Worm (Caenorhabditis elegans): ENCODE data around the gene Y43F8C.3.

Y43F8C.3 gene

ce11 chrV:19643015-19643414, 20.6 kb upstream of the Y43F8C.3 start (continued):
- peak; percentile 96 for TF ChIP-seq sox-2 (GFP tag; IDR thresholded peaks at IDR 0.05)
- TF ChIP-seq sdc-2 (tag; optimal IDR thresholded peaks at IDR 0.05): peak; percentile 91
- peak; percentile 94 for TF ChIP-seq hlh-8 (tag; optimal IDR thresholded peaks at IDR 0.05)
- TF ChIP-seq fkh-10 (GFP tag; optimal IDR thresholded peaks at IDR 0.05): peak; percentile 82
- TF ChIP-seq pqm-1 (tag; optimal IDR thresholded peaks at IDR 0.05): peak; percentile 96
- peak; percentile 97 for TF ChIP-seq madf-2 (tag; optimal IDR thresholded peaks at IDR 0.05)
- TF ChIP-seq ceh-14 (tag; optimal IDR thresholded peaks at IDR 0.05): peak; percentile 97
- peak; percentile 99 for TF ChIP-seq pag-3 (tag; optimal IDR thresholded peaks at IDR 0.05; ENCODE audit: borderline replicate concordance)
- peak; percentile 96 for TF ChIP-seq npax-4 (tag; optimal IDR thresholded peaks at IDR 0.05)
- peak; percentile 96 for TF ChIP-seq ceh-48 (tag; optimal IDR thresholded peaks at IDR 0.05)
- TF ChIP-seq Y22D7AL.16 (tag; optimal IDR thresholded peaks at IDR 0.05): peak; percentile 96
- peak; percentile 91 for TF ChIP-seq C08G9.2 (tag; optimal IDR thresholded peaks at IDR 0.05)
- peak; percentile 99 for TF ChIP-seq tbx-2 (tag; optimal IDR thresholded peaks at IDR 0.05)
- TF ChIP-seq pax-1 (tag; optimal IDR thresholded peaks at IDR 0.05): no peak
- TF ChIP-seq dve-1 (tag; optimal IDR thresholded peaks at IDR 0.05): peak; percentile 97
- peak; percentile 94 for TF ChIP-seq K09A11.1 (tag; optimal IDR thresholded peaks at IDR 0.05; ENCODE audit: insufficient read depth)

DNA sequence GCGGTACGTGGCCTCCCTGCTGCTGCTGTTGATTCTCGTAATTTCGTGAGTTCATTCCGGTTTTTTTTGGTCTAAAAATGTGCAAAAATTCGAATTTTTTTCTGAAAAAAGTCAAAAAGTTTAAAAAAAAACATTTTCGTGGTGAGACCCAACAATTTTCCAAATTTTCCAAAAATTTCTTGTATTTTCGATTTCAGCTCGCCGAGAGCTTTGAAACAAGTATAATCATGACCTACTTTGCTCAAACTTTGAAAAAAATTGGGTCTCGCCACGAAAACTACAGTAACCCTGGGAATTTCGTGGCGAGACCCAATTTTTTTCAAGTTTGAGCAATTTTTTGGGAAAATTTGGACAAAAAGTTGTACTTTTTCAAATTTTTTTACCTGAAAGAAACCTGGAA, 18.4 kb upstream of the Y43F8C.3 start, which contains the start of gene Y43F8C.6:
Gene Y43F8C.6 (minus strand): TSS at position 101 of the 400 bp plus-strand sequence.
- TF ChIP-seq nfya-1 (tag; optimal IDR thresholded peaks at IDR 0.05): no peak
- no peak for TF ChIP-seq T23F11.4 (GFP tag; optimal IDR thresholded peaks at IDR 0.05)
- no peak for TF ChIP-seq tbx-7 (tag; optimal IDR thresholded peaks at IDR 0.05)
- no peak for TF ChIP-seq mec-3 (tag; optimal IDR thresholded peaks at IDR 0.05; ENCODE audit: borderline replicate concordance)
- no peak for TF ChIP-seq ceh-22 (tag; optimal IDR thresholded peaks at IDR 0.05)
- TF ChIP-seq sox-4 (tag; optimal IDR thresholded peaks at IDR 0.05): no peak
- TF ChIP-seq ceh-48 (tag; optimal IDR thresholded peaks at IDR 0.05): no peak

DNA sequence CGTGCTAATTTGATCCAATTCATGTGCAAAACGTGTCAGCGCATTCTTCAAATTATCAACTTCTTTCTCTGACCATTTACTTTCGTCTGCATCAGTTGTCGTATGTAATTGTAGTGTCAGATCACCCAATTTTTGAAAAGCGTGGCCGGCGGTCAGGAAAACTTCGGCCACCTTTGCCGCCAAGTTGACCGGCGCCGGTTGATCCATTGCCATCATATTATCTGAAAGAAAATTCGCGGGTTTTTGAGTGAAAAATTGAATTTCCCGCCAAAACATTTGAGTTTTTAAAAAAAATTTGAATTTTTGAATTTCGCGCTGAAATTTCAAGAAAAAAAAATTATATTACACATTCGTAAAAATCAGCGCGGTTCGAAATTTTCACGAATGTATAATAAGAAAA, 15.5 kb upstream of the Y43F8C.3 start:
- no peak for TF ChIP-seq fkh-6 (tag; optimal IDR thresholded peaks at IDR 0.05)
- no peak for TF ChIP-seq fax-1 (tag; optimal IDR thresholded peaks at IDR 0.05)
- TF ChIP-seq hlh-8 (tag; optimal IDR thresholded peaks at IDR 0.05): no peak
- no peak for TF ChIP-seq K09A11.1 (tag; optimal IDR thresholded peaks at IDR 0.05; ENCODE audit: insufficient read depth)
- TF ChIP-seq elt-4 (tag; optimal IDR thresholded peaks at IDR 0.05): no peak
- no peak for TF ChIP-seq ets-4 (tag; optimal IDR thresholded peaks at IDR 0.05)
- no peak for TF ChIP-seq Y22D7AL.16 (tag; optimal IDR thresholded peaks at IDR 0.05)
- no peak for TF ChIP-seq nfya-1 (tag; optimal IDR thresholded peaks at IDR 0.05)
- no peak for TF ChIP-seq madf-2 (tag; optimal IDR thresholded peaks at IDR 0.05)
- no peak for TF ChIP-seq pha-2 (tag; optimal IDR thresholded peaks at IDR 0.05)
- TF ChIP-seq pqm-1 (tag; optimal IDR thresholded peaks at IDR 0.05): no peak
- no peak for TF ChIP-seq ceh-18 (tag; optimal IDR thresholded peaks at IDR 0.05)
- no peak for TF ChIP-seq ama-1 (optimal IDR thresholded peaks at IDR 0.05)
- TF ChIP-seq hlh-6 (tag; optimal IDR thresholded peaks at IDR 0.05): no peak
- no peak for TF ChIP-seq nhr-11 (tag; optimal IDR thresholded peaks at IDR 0.05)
- no peak for TF ChIP-seq tbx-2 (tag; optimal IDR thresholded peaks at IDR 0.05)

ce11 chrV:19636194-19636584, 13.8 kb upstream of the Y43F8C.3 start:
- TF ChIP-seq ceh-19 (GFP tag; optimal IDR thresholded peaks at IDR 0.05): no peak
- TF ChIP-seq hlh-15 (tag; optimal IDR thresholded peaks at IDR 0.05): no peak
- TF ChIP-seq pqm-1 (tag; optimal IDR thresholded peaks at IDR 0.05): no peak
- no peak for TF ChIP-seq dve-1 (tag; optimal IDR thresholded peaks at IDR 0.05)
- no peak for TF ChIP-seq che-1 (tag; optimal IDR thresholded peaks at IDR 0.05)
- no peak for TF ChIP-seq madf-2 (tag; optimal IDR thresholded peaks at IDR 0.05)
- no peak for TF ChIP-seq hlh-13 (GFP tag; optimal IDR thresholded peaks at IDR 0.05)
- no peak for TF ChIP-seq T23F11.4 (GFP tag; optimal IDR thresholded peaks at IDR 0.05)
- no peak for TF ChIP-seq elt-2 (tag; optimal IDR thresholded peaks at IDR 0.05)
- TF ChIP-seq gmeb-2 (tag; optimal IDR thresholded peaks at IDR 0.05): no peak
- no peak for TF ChIP-seq ceh-34 (tag; optimal IDR thresholded peaks at IDR 0.05)
- no peak for TF ChIP-seq nfya-1 (tag; optimal IDR thresholded peaks at IDR 0.05)
- TF ChIP-seq hlh-8 (tag; optimal IDR thresholded peaks at IDR 0.05): no peak
- no peak for TF ChIP-seq zip-5 (tag; optimal IDR thresholded peaks at IDR 0.05)
- no peak for TF ChIP-seq tbx-2 (tag; optimal IDR thresholded peaks at IDR 0.05)
